Worm (Caenorhabditis elegans): ENCODE results near the gene Y26G10.1.

ce11 chrV:17683290-17683689 is 12.4 kb downstream of the Y26G10.1 start:
- TF ChIP-seq ama-1 (optimal IDR thresholded peaks at IDR 0.05) (no peak), unc-86 (tag; optimal IDR thresholded peaks at IDR 0.05) (no peak), hlh-13 (GFP tag; optimal IDR thresholded peaks at IDR 0.05) (no peak), hlh-30 (tag; optimal IDR thresholded peaks at IDR 0.05; ENCODE audit: insufficient read depth) (no peak), unc-55 (GFP tag; optimal IDR thresholded peaks at IDR 0.05) (no peak), syd-9 (tag; optimal IDR thresholded peaks at IDR 0.05) (no peak)

All from whole organism, late embryonic.